Fruit fly (Drosophila melanogaster) ovary, adult (tissue): ENCODE measurements around the gene Gcn5.

Experiments used
- CG17801 ChIP-seq: fragments of 200-800 bp; optimal IDR thresholded peaks from 2 replicates; lab custom pipeline; 2019; ENCODE audit warnings: missing biosample characterization, mild to moderate bottlenecking, missing genetic modification characterization, moderate library complexity; ENCODE audit not compliant: partially characterized antibody

Gcn5 gene

dm6 chr3L:12523941-12524340, at the start of gene Gcn5, which contains the start of gene ver:
Gcn5 (minus strand) TSS chr3L:12524014.
ver (plus strand) TSS chr3L:12523987.
- TF ChIP-seq CG17801 (GFP tag; lab: Kevin White, UChicago): peak; percentile 96

- no peak for TF ChIP-seq CG17801 (GFP tag; lab: Kevin White, UChicago)
Measured at dm6 chr3L:12572366-12572765, 48.6 kb upstream of the Gcn5 start, which contains the start of gene sowah. sowah (minus strand) TSS chr3L:12572542.

DNA sequence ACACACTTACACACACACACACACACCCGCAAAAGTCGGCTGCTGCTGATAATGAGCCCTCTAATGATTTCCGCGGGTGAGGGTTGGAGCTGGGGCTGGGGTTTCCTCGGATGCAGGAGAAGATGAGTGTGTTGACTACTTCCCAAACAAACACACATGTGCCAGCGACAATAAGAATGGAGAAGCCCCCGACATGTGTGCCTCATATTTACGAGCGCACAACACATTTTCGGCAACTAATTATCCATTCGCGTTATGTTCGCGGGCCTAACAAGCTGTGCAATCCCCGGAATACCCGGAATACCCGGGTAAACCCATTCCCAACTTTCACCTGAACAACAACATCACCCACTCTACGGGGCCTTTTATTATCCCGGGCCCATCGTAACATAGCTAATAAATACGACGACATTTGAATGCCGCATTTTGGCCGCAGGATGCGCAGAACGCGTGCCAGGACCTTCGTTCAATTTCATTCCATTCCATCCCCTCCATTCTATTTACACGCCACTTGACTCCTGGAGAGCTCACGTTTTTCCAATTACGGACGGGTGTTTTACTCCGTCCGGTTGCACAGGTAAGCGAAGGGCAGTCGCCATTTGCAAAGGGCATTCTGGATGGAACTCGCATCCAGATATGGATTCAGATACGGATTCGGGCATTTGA, 42.4 kb upstream of the Gcn5 start:
- no peak for TF ChIP-seq CG17801 (GFP tag; lab: Kevin White, UChicago)

DNA sequence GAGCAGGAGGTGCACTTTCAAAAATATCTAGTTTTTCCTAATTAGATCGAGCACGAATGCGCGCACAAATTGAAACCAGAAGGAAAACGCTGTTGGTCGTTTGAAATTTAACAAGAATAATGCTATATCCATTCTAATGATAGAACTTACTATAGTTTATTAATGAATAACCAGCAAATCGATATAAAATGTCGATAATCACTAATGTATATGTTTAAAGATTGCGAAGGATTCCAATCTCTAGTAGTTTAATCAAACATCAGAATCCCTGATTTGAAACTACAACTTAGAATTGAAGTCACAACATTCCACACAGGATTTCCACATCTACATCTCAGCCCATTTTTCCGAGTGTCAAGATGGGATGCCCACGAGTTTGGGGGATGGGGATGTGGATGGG, 41.6 kb upstream of the Gcn5 start:
- no peak for TF ChIP-seq CG17801 (GFP tag; lab: Kevin White, UChicago)

DNA sequence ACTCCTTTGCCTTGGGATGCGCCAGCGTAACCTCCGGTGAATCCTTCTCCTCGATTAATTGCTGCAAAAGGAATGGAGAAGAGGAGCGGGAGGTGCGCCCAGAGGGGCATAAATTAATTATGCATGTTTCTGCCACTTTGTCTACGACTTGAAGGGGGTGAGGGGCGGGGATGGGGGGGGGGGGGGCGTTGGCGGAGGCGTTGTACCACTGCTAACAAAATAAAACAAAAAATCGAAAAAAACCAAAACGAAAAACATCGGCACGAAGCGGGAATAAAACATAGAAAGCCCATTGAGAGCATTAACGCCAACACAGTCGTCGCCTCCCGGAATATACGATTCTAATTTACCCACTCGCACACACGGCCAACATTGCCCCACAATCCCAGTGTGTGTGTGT, 41.2 kb upstream of the Gcn5 start:
- TF ChIP-seq CG17801 (GFP tag; lab: Kevin White, UChicago): no peak

DNA sequence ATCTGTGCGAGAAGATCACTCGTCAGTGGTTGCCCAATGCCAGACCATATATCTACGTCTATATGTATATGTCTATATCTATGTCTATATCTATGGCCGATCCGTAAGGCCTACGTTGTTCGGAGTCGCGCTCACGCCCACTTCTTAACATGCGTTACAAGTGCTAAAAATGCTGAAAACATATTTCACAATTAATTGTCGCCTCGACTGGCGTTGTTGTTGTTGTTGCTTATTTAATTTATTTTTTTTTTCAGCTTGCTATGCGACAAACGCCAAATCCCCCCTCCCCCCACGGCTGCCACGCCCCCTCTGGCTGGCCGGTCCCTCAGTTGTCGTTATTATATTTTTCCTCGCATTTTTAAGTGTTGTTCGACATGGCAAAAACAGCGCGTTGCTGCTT, 40.5 kb upstream of the Gcn5 start:
- TF ChIP-seq CG17801 (GFP tag; lab: Kevin White, UChicago): no peak

DNA sequence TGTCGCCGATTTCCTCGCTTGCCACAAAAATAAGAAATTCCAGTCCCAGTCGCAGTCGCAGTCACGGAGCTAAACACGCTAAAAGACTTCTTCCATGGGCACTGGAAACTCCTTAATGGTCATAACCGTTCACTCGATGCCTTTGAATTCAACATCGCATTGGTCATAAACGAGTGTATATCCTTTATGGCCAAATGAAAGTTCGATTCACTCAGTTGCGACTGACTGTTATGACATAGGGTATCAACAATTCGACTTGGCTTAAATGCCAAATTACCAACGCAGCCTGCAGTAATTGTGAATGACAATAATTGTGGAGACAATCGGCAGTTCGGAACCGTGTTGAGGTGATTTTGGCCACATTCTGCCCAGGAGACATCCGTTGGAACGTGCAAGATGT, 35.5 kb upstream of the Gcn5 start:
- no peak for TF ChIP-seq CG17801 (GFP tag; lab: Kevin White, UChicago)

- TF ChIP-seq CG17801 (GFP tag; lab: Kevin White, UChicago): no peak
Measured at dm6 chr3L:12557736-12558135, 33.9 kb upstream of the Gcn5 start.

- no peak for TF ChIP-seq CG17801 (GFP tag; lab: Kevin White, UChicago)
Measured at dm6 chr3L:12551671-12552070, 27.9 kb upstream of the Gcn5 start.

dm6 chr3L:12549471-12549870, 25.7 kb upstream of the Gcn5 start:
- TF ChIP-seq CG17801 (GFP tag; lab: Kevin White, UChicago): no peak

dm6 chr3L:12537123-12537522, 13.3 kb upstream of the Gcn5 start, which contains the start of gene CG4069:
CG4069 (minus strand) TSS chr3L:12537315.
- no peak for TF ChIP-seq CG17801 (GFP tag; lab: Kevin White, UChicago)

- peak; percentile 9 for TF ChIP-seq CG17801 (GFP tag; lab: Kevin White, UChicago)
Measured at dm6 chr3L:12534318-12534717, 10.5 kb upstream of the Gcn5 start, which contains the start of gene Pmm2. Pmm2 (plus strand) TSS chr3L:12534590.

DNA sequence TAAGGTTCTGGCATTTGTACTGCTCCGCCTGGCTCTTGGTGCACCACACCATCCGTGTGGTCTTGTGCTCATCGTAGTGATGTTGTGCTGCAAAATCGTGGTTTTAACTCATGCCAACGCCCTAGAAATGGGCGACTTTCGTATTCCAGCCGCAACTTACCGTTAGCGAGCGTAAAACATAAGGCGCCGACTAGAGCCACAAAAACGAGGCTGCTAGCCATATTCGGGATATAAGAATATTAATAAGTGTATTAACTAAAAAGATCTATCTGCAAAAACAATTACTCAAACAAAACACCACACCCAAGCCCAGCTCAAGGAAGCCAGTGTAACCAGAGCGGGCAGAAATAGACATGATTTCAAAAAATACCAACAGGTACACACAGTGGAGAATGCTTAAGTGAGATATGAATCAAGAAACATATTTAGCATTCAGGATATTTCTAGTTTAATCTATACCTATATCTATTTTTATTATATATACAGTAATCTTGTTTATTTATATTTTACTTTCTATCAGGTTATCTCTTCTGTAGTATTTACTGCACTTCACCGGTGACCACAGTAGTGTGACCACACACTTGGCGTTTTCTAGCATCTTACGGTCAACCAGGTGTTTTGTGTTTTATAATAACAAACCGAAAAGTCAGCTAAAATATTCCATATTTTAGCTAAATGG, 9.7 kb upstream of the Gcn5 start, which contains the start of the genes Tsf2 and CG34242:
Tsf2 (minus strand) TSS at position 333 of the 679 bp plus-strand sequence.
CG34242 (plus strand) TSS at position 605 of the 679 bp plus-strand sequence.
- peak; percentile 81 for TF ChIP-seq CG17801 (GFP tag; lab: Kevin White, UChicago)

DNA sequence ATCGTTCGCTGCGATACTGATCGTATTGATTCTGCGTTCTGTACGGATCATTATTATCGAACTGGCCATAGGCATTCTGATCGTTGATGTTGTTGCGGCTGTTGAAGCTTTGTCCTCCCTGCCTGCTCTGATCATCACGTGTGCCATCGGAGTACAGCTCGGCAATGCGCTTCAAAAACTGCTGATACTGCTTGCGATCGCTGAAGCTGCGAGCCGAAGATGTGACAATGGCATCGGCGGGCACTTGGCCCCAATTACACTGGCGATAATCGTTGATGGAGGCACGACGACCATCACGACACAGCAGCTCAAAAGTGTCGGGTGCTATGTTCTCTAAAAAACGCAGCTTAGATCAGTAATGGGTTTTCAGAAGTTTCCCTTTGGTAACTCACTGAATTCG, 8.4 kb upstream of the Gcn5 start:
- TF ChIP-seq CG17801 (GFP tag; lab: Kevin White, UChicago): no peak

DNA sequence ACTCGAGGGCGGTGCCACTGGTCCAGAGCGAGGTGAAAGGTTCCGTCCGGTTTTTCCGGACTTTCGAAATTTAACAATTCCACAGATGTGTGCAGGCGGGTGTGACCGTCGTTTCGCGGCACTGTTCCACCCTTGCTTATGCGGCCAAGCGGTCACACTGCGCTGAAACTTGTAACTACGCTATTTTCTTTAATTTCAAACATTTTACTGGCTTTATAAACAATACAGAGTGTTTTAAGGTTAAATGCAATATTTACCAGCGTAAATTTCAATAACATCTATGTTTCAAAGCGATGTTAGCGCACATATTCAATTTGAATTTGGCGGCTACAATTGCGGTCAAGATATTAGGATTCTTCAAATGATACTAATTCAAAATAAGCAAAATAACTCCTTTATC, 6.2 kb upstream of the Gcn5 start, which contains the start of gene nst:
nst (minus strand) TSS at position 128 of the 400 bp plus-strand sequence.
- TF ChIP-seq CG17801 (GFP tag; lab: Kevin White, UChicago): no peak
